Worm (Caenorhabditis elegans) whole organism, L4 larva: Measurements from ENCODE around the gene Y15E3A.5.

Experiments
- D1046.2 ChIP-seq: fragments of 200-800 bp; sonication (Bioruptor generic); IDR thresholded peaks from 2 replicates; pipeline ENCODE4 v1.3.6; 2022; ENCODE audit warnings: missing genetic modification characterization, missing compliant biosample characterization
- F10B5.3 ChIP-seq: sonication (generic microtip); optimal IDR thresholded peaks from 2 replicates; lab custom pipeline; 2016; ENCODE audit warnings: mild to moderate bottlenecking, missing genetic modification characterization, missing compliant biosample characterization
- F26F4.8 ChIP-seq: fragments of 200-800 bp; sonication (Bioruptor generic); conservative IDR thresholded peaks from 2 replicates; pipeline ENCODE4 v1.3.6; 2022; ENCODE audit warnings: missing genetic modification characterization, missing compliant biosample characterization
- F37D6.2 ChIP-seq: sonication (generic microtip); optimal IDR thresholded peaks from 2 replicates; lab custom pipeline; 2016; ENCODE audit warnings: mild to moderate bottlenecking, missing genetic modification characterization, missing compliant biosample characterization
- F44E2.7 ChIP-seq: fragments of 200-800 bp; sonication (Bioruptor generic); IDR thresholded peaks from 2 replicates; pipeline ENCODE4 v2.1.2; 2022; ENCODE audit warnings: missing genetic modification characterization, missing compliant biosample characterization
- F49E8.2 ChIP-seq: sonication (generic microtip); optimal IDR thresholded peaks from 2 replicates; lab custom pipeline; 2016; ENCODE audit warnings: missing compliant biosample characterization, mild to moderate bottlenecking, missing genetic modification characterization, borderline replicate concordance
- T26A8.4 ChIP-seq: fragments of 200-800 bp; sonication (Bioruptor generic); IDR thresholded peaks from 2 replicates; pipeline ENCODE4 v1.3.6; 2022; ENCODE audit warnings: missing genetic modification characterization, missing compliant biosample characterization
- Y48G9A.11 ChIP-seq: fragments of 200-800 bp; sonication (Bioruptor generic); IDR thresholded peaks from 2 replicates; pipeline ENCODE4 v1.3.6; 2022; ENCODE audit warnings: missing genetic modification reagents, missing genetic modification characterization, missing compliant biosample characterization
- Y5F2A.4 ChIP-seq: fragments of 200-800 bp; sonication (Bioruptor generic); optimal IDR thresholded peaks from 2 replicates; lab custom pipeline; 2018; ENCODE audit warnings: mild to moderate bottlenecking, missing genetic modification characterization, missing compliant biosample characterization
- ZK337.2 ChIP-seq: fragments of 200-800 bp; sonication (Bioruptor generic); IDR thresholded peaks from 2 replicates; pipeline ENCODE4 v1.3.6; 2022; ENCODE audit warnings: missing genetic modification reagents, missing genetic modification characterization, missing compliant biosample characterization
- aha-1 ChIP-seq: fragments of 150-350 bp; peaks from one replicate; lab custom pipeline; 2014; ENCODE audit warnings: missing biosample characterization, missing genetic modification characterization
- ceh-44 ChIP-seq: fragments of 200-800 bp; sonication (Bioruptor generic); IDR thresholded peaks from 2 replicates; pipeline ENCODE4 v1.3.6; 2022; ENCODE audit warnings: missing genetic modification reagents, missing genetic modification characterization, missing compliant biosample characterization
- ceh-82 ChIP-seq: sonication (generic microtip); optimal IDR thresholded peaks from 2 replicates; lab custom pipeline; 2017; ENCODE audit warnings: missing biosample characterization, missing genetic modification characterization
- daf-16 ChIP-seq, 3 experiments: sonication (generic microtip); optimal IDR thresholded peaks; 2 replicates each; lab custom pipeline; 2016 to 2017; ENCODE audit warnings: missing genetic modification characterization in 3 of 3, missing genetic modification reagents in 3 of 3, mild to moderate bottlenecking in 2 of 3, missing compliant biosample characterization in 2 of 3, missing biosample characterization in 1 of 3, moderate library complexity in 1 of 3
- dmd-6 ChIP-seq: fragments of 200-800 bp; sonication (Bioruptor generic); IDR thresholded peaks from 2 replicates; pipeline ENCODE4 v1.3.6; 2022; ENCODE audit warnings: missing genetic modification reagents, missing genetic modification characterization, missing compliant biosample characterization
- dve-1 ChIP-seq: sonication (generic microtip); optimal IDR thresholded peaks from 2 replicates; lab custom pipeline; 2017; ENCODE audit warnings: antibody characterized with exemption, mild to moderate bottlenecking, missing genetic modification characterization, missing compliant biosample characterization; ENCODE audit not compliant: insufficient read depth
- egl-43 ChIP-seq: fragments of 200-800 bp; sonication (Bioruptor generic); IDR thresholded peaks from 2 replicates; pipeline ENCODE4 v1.3.6; 2022; ENCODE audit warnings: missing genetic modification reagents, missing genetic modification characterization, missing compliant biosample characterization
- hif-1 ChIP-seq, 2 experiments: sonication (generic microtip); optimal IDR thresholded peaks; 2 replicates each; lab custom pipeline; 2016 to 2017; ENCODE audit warnings: missing compliant biosample characterization in 2 of 2, missing genetic modification characterization in 2 of 2, missing genetic modification reagents in 2 of 2, missing genotype in 2 of 2, mild to moderate bottlenecking in 1 of 2
- hlh-11 ChIP-seq: fragments of 200-800 bp; sonication (Bioruptor generic); optimal IDR thresholded peaks from 2 replicates; lab custom pipeline; 2018; ENCODE audit warnings: mild to moderate bottlenecking, missing genetic modification characterization, missing compliant biosample characterization
- hmg-1.1 ChIP-seq: fragments of 200-800 bp; sonication (Bioruptor generic); IDR thresholded peaks from 2 replicates; pipeline ENCODE4 v1.3.6; 2022; ENCODE audit warnings: missing genetic modification reagents, missing genetic modification characterization, missing compliant biosample characterization
- lim-7 ChIP-seq: fragments of 200-800 bp; sonication (Bioruptor generic); IDR thresholded peaks from 2 replicates; pipeline ENCODE4 v1.3.6; 2022; ENCODE audit warnings: missing genetic modification characterization, missing compliant biosample characterization
- lin-1 ChIP-seq: fragments of 200-800 bp; sonication (Bioruptor generic); IDR thresholded peaks from 2 replicates; pipeline ENCODE4 v1.3.6; 2022; ENCODE audit warnings: missing genetic modification reagents, missing genetic modification characterization, missing compliant biosample characterization
- lir-3 ChIP-seq: sonication (generic microtip); optimal IDR thresholded peaks from 2 replicates; lab custom pipeline; 2016; ENCODE audit warnings: mild to moderate bottlenecking, missing genetic modification characterization, missing compliant biosample characterization
- madf-9 ChIP-seq: fragments of 200-800 bp; sonication (Bioruptor generic); conservative IDR thresholded peaks from 2 replicates; pipeline ENCODE4 v1.3.6; 2022; ENCODE audit warnings: missing genetic modification reagents, missing genetic modification characterization, missing compliant biosample characterization
- mdt-29 ChIP-seq: fragments of 200-800 bp; sonication (Bioruptor generic); IDR thresholded peaks from 2 replicates; pipeline ENCODE4 v1.3.6; 2022; ENCODE audit warnings: missing genetic modification reagents, missing genetic modification characterization, missing compliant biosample characterization
- mep-1 ChIP-seq: fragments of 150-350 bp; sonication (generic microtip); optimal IDR thresholded peaks from 3 replicates; lab custom pipeline; 2014; ENCODE audit warnings: missing biosample characterization, missing genetic modification characterization
- mxl-2 ChIP-seq: fragments of 200-800 bp; sonication (Bioruptor generic); conservative IDR thresholded peaks from 2 replicates; pipeline ENCODE4 v1.3.6; 2022; ENCODE audit warnings: missing genetic modification reagents, missing genetic modification characterization, missing compliant biosample characterization
- nhr-11 ChIP-seq: fragments of 150-350 bp; optimal IDR thresholded peaks from 2 replicates; lab custom pipeline; 2014; ENCODE audit warnings: missing biosample characterization, missing genetic modification characterization
- nhr-25 ChIP-seq: sonication (generic microtip); optimal IDR thresholded peaks from 2 replicates; lab custom pipeline; 2017; ENCODE audit warnings: missing genetic modification characterization, mild to moderate bottlenecking, missing compliant biosample characterization, antibody characterized with exemption, moderate library complexity, borderline replicate concordance; ENCODE audit not compliant: insufficient read depth
- nhr-42 ChIP-seq: fragments of 200-800 bp; sonication (Bioruptor generic); IDR thresholded peaks from 2 replicates; pipeline ENCODE4 v1.3.6; 2022; ENCODE audit warnings: missing genetic modification characterization, missing compliant biosample characterization
- nhr-48 ChIP-seq: sonication (generic microtip); optimal IDR thresholded peaks from 2 replicates; lab custom pipeline; 2016; ENCODE audit warnings: mild to moderate bottlenecking, missing genetic modification characterization, missing compliant biosample characterization
- nhr-6 ChIP-seq: fragments of 150-350 bp; optimal IDR thresholded peaks from 2 replicates; lab custom pipeline; 2014; ENCODE audit warnings: missing biosample characterization, missing genetic modification characterization
- nhr-76 ChIP-seq: fragments of 150-350 bp; optimal IDR thresholded peaks from 2 replicates; lab custom pipeline; 2014; ENCODE audit warnings: missing biosample characterization, missing genetic modification characterization
- pha-4 ChIP-seq, 2 experiments: fragments of 150-350 bp in 1 of 2; fragments of 200-800 bp in 1 of 2; sonication (Bioruptor generic) in 1 of 2; IDR thresholded peaks in 1 of 2; optimal IDR thresholded peaks in 1 of 2; 2 replicates each; pipeline versions ENCODE4 v1.3.6 to Lab custom; 2014 to 2022; ENCODE audit warnings: missing genetic modification characterization in 2 of 2, missing genetic modification reagents in 2 of 2, missing biosample characterization in 1 of 2, missing compliant biosample characterization in 1 of 2
- php-3 ChIP-seq: fragments of 200-800 bp; sonication (Bioruptor generic); IDR thresholded peaks from 2 replicates; pipeline ENCODE4 v1.3.6; 2022; ENCODE audit warnings: missing genetic modification reagents, missing genetic modification characterization, missing compliant biosample characterization
- rbr-2 ChIP-seq: sonication (generic microtip); optimal IDR thresholded peaks from 2 replicates; lab custom pipeline; 2016; ENCODE audit warnings: missing genotype, missing genetic modification characterization, missing compliant biosample characterization
- sdz-12 ChIP-seq: fragments of 200-800 bp; sonication (Bioruptor generic); optimal IDR thresholded peaks from 2 replicates; lab custom pipeline; 2018; ENCODE audit warnings: mild to moderate bottlenecking, missing genetic modification characterization, missing compliant biosample characterization
- spr-1 ChIP-seq: sonication (generic microtip); optimal IDR thresholded peaks from 2 replicates; lab custom pipeline; 2016; ENCODE audit warnings: mild to moderate bottlenecking, missing genetic modification characterization, missing compliant biosample characterization
- tra-1 ChIP-seq: fragments of 200-800 bp; sonication (Bioruptor generic); IDR thresholded peaks from 2 replicates; pipeline ENCODE4 v1.3.6; 2022; ENCODE audit warnings: missing genetic modification reagents, missing genetic modification characterization, missing compliant biosample characterization
- unc-39 ChIP-seq: sonication (generic microtip); optimal IDR thresholded peaks from 2 replicates; lab custom pipeline; 2017; ENCODE audit warnings: missing biosample characterization, missing genetic modification characterization
- unc-62 ChIP-seq, 3 experiments: fragments of 150-350 bp in 1 of 3; sonication (generic microtip); optimal IDR thresholded peaks in 2 of 3; peaks in 1 of 3; 1 replicate in 1 of 3; 2 replicates in 2 of 3; lab custom pipeline; 2014 to 2017; ENCODE audit warnings: missing biosample characterization in 3 of 3, missing genetic modification characterization in 3 of 3, missing genetic modification reagents in 3 of 3, missing genotype in 1 of 3
- vab-7 ChIP-seq: fragments of 200-800 bp; sonication (Bioruptor generic); IDR thresholded peaks from 2 replicates; pipeline ENCODE4 v1.3.6; 2022; ENCODE audit warnings: missing genetic modification reagents, missing genetic modification characterization, missing compliant biosample characterization
- zag-1 ChIP-seq: fragments of 150-350 bp; optimal IDR thresholded peaks from 2 replicates; lab custom pipeline; 2014; ENCODE audit warnings: missing biosample characterization, missing genetic modification characterization
- zip-2 ChIP-seq: fragments of 150-350 bp; optimal IDR thresholded peaks from 2 replicates; lab custom pipeline; 2014; ENCODE audit warnings: missing biosample characterization, missing genetic modification characterization
- ztf-11 ChIP-seq: fragments of 150-350 bp; optimal IDR thresholded peaks from 2 replicates; lab custom pipeline; 2014; ENCODE audit warnings: missing biosample characterization, missing genetic modification characterization
- ztf-7 ChIP-seq: fragments of 150-350 bp; optimal IDR thresholded peaks from 2 replicates; lab custom pipeline; 2014; ENCODE audit warnings: missing biosample characterization, missing genetic modification characterization

The Y15E3A.5 gene

ce11 chrX:15335636-15336035, 4.7 kb upstream of the Y15E3A.5 start:
- TF ChIP-seq lin-1 (GFP tag; lab: Robert Waterston, UW) = no peak
- TF ChIP-seq nhr-48 (tag; lab: Kevin White, UChicago) = no peak
- TF ChIP-seq hmg-1.1 (GFP tag; lab: Robert Waterston, UW) = no peak
- peak; percentile 50 for TF ChIP-seq aha-1 (tag; lab: Kevin White, UChicago)
- TF ChIP-seq daf-16 (GFP tag; optimal IDR thresholded peaks at IDR 0.05; lab: Kevin White, UChicago) = no peak
- no peak for TF ChIP-seq daf-16 (tag; optimal IDR thresholded peaks at IDR 0.05; lab: Kevin White, UChicago)
- TF ChIP-seq unc-62 (GFP tag; optimal IDR thresholded peaks at IDR 0.05 in 1 of 2; lab: Kevin White, UChicago) = peak in 1 of 2 experiments; percentile 61
- TF ChIP-seq unc-62 (tag; optimal IDR thresholded peaks at IDR 0.05; lab: Kevin White, UChicago) = no peak
- TF ChIP-seq mxl-2 (GFP tag; lab: Robert Waterston, UW) = no peak
- no peak for TF ChIP-seq lir-3

DNA sequence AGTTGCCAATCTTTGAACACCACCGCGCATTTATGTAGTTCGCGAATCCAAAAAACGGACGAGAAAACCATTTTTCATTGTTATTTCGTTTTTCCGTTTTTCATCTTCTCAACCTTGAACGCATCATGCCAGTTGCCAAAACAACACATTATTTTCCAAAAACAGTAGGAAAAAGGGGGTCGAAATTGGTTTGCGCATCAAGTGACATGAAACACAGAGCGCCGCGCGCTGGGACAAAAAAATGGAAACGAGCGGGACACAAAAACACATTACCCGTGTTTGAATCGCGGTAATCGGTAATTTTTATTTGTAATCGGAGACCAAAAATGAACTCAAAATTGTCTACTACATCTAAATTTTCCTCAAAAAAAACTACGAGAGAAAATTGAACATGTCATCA, 4.0 kb upstream of the Y15E3A.5 start:
- TF ChIP-seq nhr-25 (tag; lab: Kevin White, UChicago) (peak; percentile 11), ceh-82 (tag; lab: Kevin White, UChicago) (no peak)

DNA sequence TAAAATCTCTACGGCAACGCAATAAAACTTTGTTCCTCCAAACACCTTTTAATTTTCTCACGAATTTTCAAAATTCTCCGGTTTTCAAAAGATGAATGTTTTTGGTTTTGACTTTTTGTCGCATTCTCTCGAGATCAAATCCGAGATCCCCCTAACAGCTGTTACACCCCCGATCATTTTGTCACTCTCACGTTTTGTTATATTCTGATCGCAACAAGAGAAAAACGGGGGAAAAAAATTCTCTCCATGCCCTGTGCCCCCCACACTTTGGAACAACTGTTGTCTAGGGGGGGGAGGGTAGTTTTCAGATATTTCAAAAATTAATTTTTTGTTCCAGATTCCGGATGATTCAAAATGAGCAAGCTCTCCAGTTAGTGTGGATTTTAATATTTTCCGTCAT, 2.2 kb upstream of the Y15E3A.5 start:
- TF ChIP-seq unc-39 (tag; lab: Kevin White, UChicago) (no peak), hlh-11 (tag; lab: Kevin White, UChicago) (peak; percentile 36), daf-16 (GFP tag; optimal IDR thresholded peaks at IDR 0.05; lab: Kevin White, UChicago) (peak in 1 of 2 experiments; percentile 36), daf-16 (tag; optimal IDR thresholded peaks at IDR 0.05; lab: Kevin White, UChicago) (no peak), ztf-11 (no peak), D1046.2 (GFP tag; lab: Robert Waterston, UW) (no peak), mdt-29 (no peak), Y5F2A.4 (GFP tag; lab: Kevin White, UChicago) (no peak), php-3 (GFP tag; lab: Robert Waterston, UW) (no peak), ztf-7 (no peak), hif-1 (tag; optimal IDR thresholded peaks at IDR 0.05; lab: Kevin White, UChicago) (peak in 1 of 2 experiments; percentile 77), sdz-12 (no peak), ceh-44 (no peak), nhr-11 (tag; lab: Kevin White, UChicago) (peak; percentile 37), F44E2.7 (GFP tag; lab: Robert Waterston, UW) (no peak), rbr-2 (tag; lab: Kevin White, UChicago) (no peak), vab-7 (no peak), dve-1 (tag; lab: Kevin White, UChicago) (no peak)

ce11 chrX:15340743-15341142, 385 bp downstream of the Y15E3A.5 start:
- TF ChIP-seq spr-1 (tag; lab: Kevin White, UChicago) (no peak), nhr-42 (GFP tag; lab: Robert Waterston, UW) (no peak), dmd-6 (GFP tag; lab: Robert Waterston, UW) (0 out of 2 replicates have a peak, but pooled peaks have one; percentile 6), nhr-76 (tag; lab: Kevin White, UChicago) (no peak), madf-9 (GFP tag; lab: Robert Waterston, UW) (no peak), zip-2 (tag; lab: Kevin White, UChicago) (no peak), F10B5.3 (tag; lab: Kevin White, UChicago) (no peak), mep-1 (tag; lab: Kevin White, UChicago) (peak; percentile 47), ZK337.2 (no peak), dve-1 (tag; lab: Kevin White, UChicago) (peak; percentile 1), egl-43 (peak; percentile 68; the same call in 1 of the 2 replicates), zag-1 (tag; lab: Kevin White, UChicago) (no peak), T26A8.4 (GFP tag; lab: Robert Waterston, UW) (no peak), Y48G9A.11 (GFP tag; lab: Robert Waterston, UW) (no peak), tra-1 (GFP tag; lab: Robert Waterston, UW) (0 out of 2 replicates have a peak, but pooled peaks have one; percentile 6), F49E8.2 (no peak), F37D6.2 (tag; lab: Kevin White, UChicago) (no peak), pha-4 (GFP tag; IDR thresholded peaks at IDR 0.05; lab: Robert Waterston, UW) (0 out of 2 replicates have a peak, but pooled peaks have one; percentile 55), pha-4 (tag; optimal IDR thresholded peaks at IDR 0.05; lab: Kevin White, UChicago) (no peak), F26F4.8 (GFP tag; lab: Robert Waterston, UW) (no peak), nhr-6 (tag; lab: Kevin White, UChicago) (peak; percentile 36), lim-7 (GFP tag; lab: Robert Waterston, UW) (no peak)
